Fruit fly (Drosophila melanogaster) whole organism, prepupa: ENCODE data around the gene sphe.

Experiments
- CG11762 ChIP-seq: fragments of 200-800 bp; sonication (Bioruptor generic); optimal IDR thresholded peaks from 3 replicates; lab custom pipeline; 2016; ENCODE audit warnings: missing biosample characterization, missing genetic modification characterization; ENCODE audit not compliant: insufficient read depth
- CG11902 ChIP-seq: fragments of 200-800 bp; sonication (Bioruptor generic); optimal IDR thresholded peaks from 3 replicates; lab custom pipeline; 2016; ENCODE audit warnings: missing biosample characterization, missing genetic modification characterization
- CG34406 ChIP-seq: fragments of 200-800 bp; sonication (Bioruptor generic); optimal IDR thresholded peaks from 3 replicates; lab custom pipeline; 2016; ENCODE audit warnings: missing biosample characterization, missing genetic modification characterization
- CG6163 ChIP-seq: fragments of 200-800 bp; sonication (Bioruptor generic); IDR thresholded peaks from 3 replicates; pipeline ENCODE4 v1.3.6; 2022; ENCODE audit warnings: missing biosample characterization, missing genetic modification characterization
- CG6792 ChIP-seq: fragments of 200-800 bp; sonication (Bioruptor generic); optimal IDR thresholded peaks from 3 replicates; lab custom pipeline; 2016; ENCODE audit warnings: missing biosample characterization, missing genetic modification characterization
- CG6808 ChIP-seq: fragments of 200-800 bp; sonication (Bioruptor generic); optimal IDR thresholded peaks from 3 replicates; lab custom pipeline; 2017; ENCODE audit warnings: missing biosample characterization, missing genetic modification characterization, mild to moderate bottlenecking, moderate library complexity, missing genetic modification reagents
- CG8632 ChIP-seq: fragments of 200-800 bp; sonication (Bioruptor generic); optimal IDR thresholded peaks from 3 replicates; lab custom pipeline; 2016; ENCODE audit warnings: missing biosample characterization, missing genetic modification characterization
- Gug ChIP-seq: fragments of 200-800 bp; sonication (Bioruptor generic); IDR thresholded peaks from 2 replicates; pipeline ENCODE4 v1.3.6; 2022; ENCODE audit warnings: missing biosample characterization, missing genetic modification characterization
- Hr39 ChIP-seq: fragments of 200-800 bp; sonication (Bioruptor generic); optimal IDR thresholded peaks from 2 replicates; lab custom pipeline; 2016; ENCODE audit warnings: missing biosample characterization, missing genetic modification characterization
- cyc ChIP-seq: fragments of 200-800 bp; sonication (Bioruptor generic); optimal IDR thresholded peaks from 3 replicates; lab custom pipeline; 2016; ENCODE audit warnings: missing biosample characterization, missing genetic modification characterization
- dsx ChIP-seq: fragments of 200-800 bp; optimal IDR thresholded peaks from 3 replicates; lab custom pipeline; 2019; ENCODE audit warnings: missing biosample characterization, mild to moderate bottlenecking, missing genetic modification characterization, moderate library complexity; ENCODE audit not compliant: poor library complexity, severe bottlenecking
- eg ChIP-seq: fragments of 200-800 bp; sonication (Bioruptor generic); IDR thresholded peaks from 3 replicates; pipeline ENCODE4 v1.3.6; 2022; ENCODE audit warnings: missing biosample characterization, missing genetic modification characterization
- fkh ChIP-seq: fragments of 200-800 bp; sonication (Bioruptor generic); optimal IDR thresholded peaks from 3 replicates; lab custom pipeline; 2017; ENCODE audit warnings: missing biosample characterization, mild to moderate bottlenecking, missing genetic modification characterization, moderate library complexity

dm6 chrX:16744345-16744744 is 42.6 kb upstream of the sphe start:
- no peak for TF ChIP-seq CG6808 (GFP tag; lab: Kevin White, UChicago)
- no peak for TF ChIP-seq CG11762 (GFP tag; lab: Kevin White, UChicago)
- TF ChIP-seq CG11902 (GFP tag; lab: Kevin White, UChicago): no peak
- TF ChIP-seq Gug (GFP tag; lab: Robert Waterston, UW): no peak
- no peak for TF ChIP-seq eg
- TF ChIP-seq Hr39 (GFP tag; lab: Kevin White, UChicago): no peak
- no peak for TF ChIP-seq CG8632 (GFP tag; lab: Kevin White, UChicago)
- no peak for TF ChIP-seq CG6163 (GFP tag; lab: Robert Waterston, UW)
- TF ChIP-seq cyc (GFP tag; lab: Kevin White, UChicago): no peak
- TF ChIP-seq CG34406 (GFP tag; lab: Kevin White, UChicago): no peak
- no peak for TF ChIP-seq fkh
- no peak for TF ChIP-seq dsx
- no peak for TF ChIP-seq CG6792 (GFP tag; lab: Kevin White, UChicago)
